Worm (Caenorhabditis elegans) whole organism, L1 larva: ENCODE measurements around the gene Y53F4B.21.

Experiments
- aha-1 ChIP-seq: fragments of 150-350 bp; optimal IDR thresholded peaks from 2 replicates; lab custom pipeline; 2014; ENCODE audit warnings: missing biosample characterization, missing genetic modification characterization
- efl-1 ChIP-seq, 4 experiments: fragments of 150-350 bp; optimal IDR thresholded peaks in 3 of 4; peaks in 1 of 4; 1 replicate in 1 of 4; 2 replicates in 3 of 4; lab custom pipeline; 2014; ENCODE audit warnings: missing biosample characterization in 2 of 4, missing genetic modification characterization in 2 of 4, missing genetic modification reagents in 2 of 4
- fkh-8 ChIP-seq: sonication (generic microtip); optimal IDR thresholded peaks from 2 replicates; lab custom pipeline; 2016; ENCODE audit warnings: mild to moderate bottlenecking, missing genetic modification characterization, missing compliant biosample characterization
- hlh-4 ChIP-seq: sonication (generic microtip); optimal IDR thresholded peaks from 2 replicates; lab custom pipeline; 2016; ENCODE audit warnings: mild to moderate bottlenecking, missing genetic modification characterization, missing compliant biosample characterization
- jun-1 ChIP-seq: fragments of 150-350 bp; optimal IDR thresholded peaks from 2 replicates; lab custom pipeline; 2014; ENCODE audit warnings: missing biosample characterization, missing genetic modification reagents, missing genetic modification characterization
- nhr-76 ChIP-seq: sonication (generic microtip); optimal IDR thresholded peaks from 2 replicates; lab custom pipeline; 2017; ENCODE audit warnings: missing biosample characterization, missing genetic modification characterization
- snu-23 ChIP-seq: sonication (generic microtip); optimal IDR thresholded peaks from 2 replicates; lab custom pipeline; 2016; ENCODE audit warnings: missing genetic modification characterization, missing compliant biosample characterization
- unc-130 ChIP-seq: fragments of 150-350 bp; optimal IDR thresholded peaks from 2 replicates; lab custom pipeline; 2017; ENCODE audit warnings: missing biosample characterization, missing genetic modification characterization, inconsistent platforms
- unc-86 ChIP-seq: sonication (generic microtip); optimal IDR thresholded peaks from 2 replicates; lab custom pipeline; 2016; ENCODE audit warnings: missing genetic modification characterization, missing compliant biosample characterization
- xbp-1 ChIP-seq: sonication (generic microtip); optimal IDR thresholded peaks from 2 replicates; lab custom pipeline; 2016; ENCODE audit warnings: missing genetic modification characterization, missing compliant biosample characterization

DNA sequence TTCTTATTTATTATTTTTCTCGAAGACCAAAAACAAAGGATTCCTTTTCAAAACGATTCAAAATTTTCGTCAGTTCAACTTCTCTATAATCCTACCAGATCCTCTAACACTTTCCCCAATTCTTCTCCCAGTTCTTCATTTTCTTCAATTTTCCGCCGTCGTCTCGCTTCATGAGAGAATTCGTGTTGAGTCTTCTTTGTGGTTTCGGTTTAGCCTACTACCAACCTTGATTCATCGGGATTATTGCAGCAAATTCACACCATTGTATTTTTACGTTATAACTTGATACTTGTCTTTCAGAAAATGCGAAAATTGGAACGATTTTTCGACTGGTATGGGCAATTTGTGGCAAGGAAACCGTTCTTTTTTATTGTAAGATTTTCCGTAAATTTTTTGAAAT lies 67.9 kb downstream of the Y53F4B.21 start, which contains the start of gene ptr-20:
- TF ChIP-seq nhr-76 (tag; lab: Kevin White, UChicago) (no peak), xbp-1 (tag; lab: Kevin White, UChicago) (no peak), snu-23 (GFP tag; lab: Kevin White, UChicago) (no peak), unc-86 (tag; lab: Kevin White, UChicago) (no peak), aha-1 (no peak), fkh-8 (tag; lab: Kevin White, UChicago) (no peak), hlh-4 (tag; lab: Kevin White, UChicago) (no peak), jun-1 (tag; lab: Kevin White, UChicago) (no peak), unc-130 (no peak), efl-1 (optimal IDR thresholded peaks at IDR 0.05; lab: Kevin White, UChicago) (no peak), efl-1 (GFP tag; optimal IDR thresholded peaks at IDR 0.05 in 1 of 2; lab: Kevin White, UChicago) (no peak)
